Fruit fly (Drosophila melanogaster) whole organism, embryonic: ENCODE results near the gene CG5346.

Experiments used
- BEAF-32 ChIP-seq: fragments of 200-800 bp; sonication (Bioruptor generic); optimal IDR thresholded peaks from 3 replicates; lab custom pipeline; 2017; ENCODE audit warnings: missing biosample characterization, missing genetic modification characterization, mild to moderate bottlenecking, moderate library complexity, missing genetic modification reagents
- CG10267 ChIP-seq: fragments of 200-800 bp; sonication (Bioruptor generic); optimal IDR thresholded peaks from 2 replicates; lab custom pipeline; 2018; ENCODE audit warnings: missing biosample characterization, mild to moderate bottlenecking, missing genetic modification characterization, moderate library complexity
- CG10565 ChIP-seq: fragments of 200-800 bp; sonication (Bioruptor generic); optimal IDR thresholded peaks from 3 replicates; lab custom pipeline; 2016; ENCODE audit warnings: missing biosample characterization, mild to moderate bottlenecking, missing genetic modification characterization
- CG11093 ChIP-seq: fragments of 200-800 bp; sonication (Bioruptor generic); IDR thresholded peaks from 3 replicates; pipeline ENCODE4 v1.3.6; 2022; ENCODE audit warnings: missing biosample characterization, missing genetic modification characterization
- CG13775 ChIP-seq: fragments of 200-800 bp; sonication (Bioruptor generic); optimal IDR thresholded peaks from 3 replicates; lab custom pipeline; 2017; ENCODE audit warnings: missing biosample characterization, mild to moderate bottlenecking, missing genetic modification characterization
- CG14710 ChIP-seq: fragments of 200-800 bp; sonication (Bioruptor generic); optimal IDR thresholded peaks from 3 replicates; lab custom pipeline; 2019; ENCODE audit warnings: missing biosample characterization, mild to moderate bottlenecking, missing genetic modification characterization, moderate library complexity
- CG15011 ChIP-seq: fragments of 200-800 bp; sonication (Bioruptor generic); optimal IDR thresholded peaks from 3 replicates; lab custom pipeline; 2018; ENCODE audit warnings: missing biosample characterization, mild to moderate bottlenecking, missing genetic modification characterization
- CG16813 ChIP-seq: fragments of 200-800 bp; sonication (Bioruptor generic); IDR thresholded peaks from 3 replicates; pipeline ENCODE4 v1.3.6; 2022; ENCODE audit warnings: missing biosample characterization, missing genetic modification characterization; ENCODE audit not compliant: partially characterized antibody
- CG1832 ChIP-seq: fragments of 200-800 bp; sonication (Bioruptor generic); optimal IDR thresholded peaks from 2 replicates; lab custom pipeline; 2017; ENCODE audit warnings: missing biosample characterization, mild to moderate bottlenecking, missing genetic modification characterization, inconsistent platforms
- CG2712 ChIP-seq: fragments of 200-800 bp; optimal IDR thresholded peaks from 3 replicates; lab custom pipeline; 2019; ENCODE audit warnings: missing biosample characterization, mild to moderate bottlenecking, missing genetic modification characterization, moderate library complexity
- CG32767 ChIP-seq: fragments of 200-800 bp; sonication (Bioruptor generic); IDR thresholded peaks from 2 replicates; pipeline ENCODE4 v1.3.6; 2022; ENCODE audit warnings: missing biosample characterization, missing genetic modification characterization
- CG42726 ChIP-seq: fragments of 200-800 bp; sonication (Bioruptor generic); IDR thresholded peaks from 2 replicates; pipeline ENCODE4 v1.3.6; 2022; ENCODE audit warnings: missing biosample characterization, missing genetic modification characterization; ENCODE audit not compliant: partially characterized antibody
- CG4360 ChIP-seq: fragments of 200-800 bp; sonication (Bioruptor generic); IDR thresholded peaks from 2 replicates; pipeline ENCODE4 v1.3.6; 2022; ENCODE audit warnings: missing biosample characterization, missing genetic modification characterization
- CG6689 ChIP-seq: fragments of 200-800 bp; sonication (Bioruptor generic); IDR thresholded peaks from 2 replicates; pipeline ENCODE4 v1.3.6; 2022; ENCODE audit warnings: missing biosample characterization, missing genetic modification characterization
- CG7271 ChIP-seq: fragments of 200-800 bp; sonication (Bioruptor generic); optimal IDR thresholded peaks from 2 replicates; lab custom pipeline; 2018; ENCODE audit warnings: missing biosample characterization, mild to moderate bottlenecking, missing genetic modification characterization, moderate library complexity
- CG7372 ChIP-seq: fragments of 200-800 bp; sonication (Bioruptor generic); IDR thresholded peaks from 2 replicates; pipeline ENCODE4 v1.3.6; 2022; ENCODE audit warnings: missing biosample characterization, missing genetic modification characterization
- CG8478 ChIP-seq: fragments of >200 bp; optimal IDR thresholded peaks from 2 replicates; lab custom pipeline; 2018
- CG8765 ChIP-seq: fragments of 200-800 bp; sonication (Bioruptor generic); IDR thresholded peaks from 2 replicates; pipeline ENCODE4 v1.3.6; 2022; ENCODE audit warnings: missing biosample characterization, missing genetic modification characterization
- Doc3 ChIP-seq: fragments of 200-800 bp; sonication (Bioruptor generic); IDR thresholded peaks from 3 replicates; pipeline ENCODE4 v1.3.6; 2022; ENCODE audit warnings: missing biosample characterization, missing genetic modification characterization; ENCODE audit not compliant: partially characterized antibody
- Elba2 ChIP-seq: fragments of 200-800 bp; sonication (Bioruptor generic); optimal IDR thresholded peaks from 3 replicates; lab custom pipeline; 2016; ENCODE audit warnings: missing biosample characterization, missing genetic modification characterization
- Ets97D ChIP-seq: fragments of 200-800 bp; sonication (Bioruptor generic); optimal IDR thresholded peaks from 3 replicates; lab custom pipeline; 2016; ENCODE audit warnings: missing biosample characterization, missing genetic modification characterization
- Fer2 ChIP-seq: fragments of 200-800 bp; sonication (Bioruptor generic); optimal IDR thresholded peaks from 2 replicates; lab custom pipeline; 2018; ENCODE audit warnings: missing biosample characterization, mild to moderate bottlenecking, missing genetic modification characterization, moderate library complexity
- Gug ChIP-seq: fragments of 200-800 bp; sonication (Bioruptor generic); IDR thresholded peaks from 4 replicates; pipeline ENCODE4 v1.3.6; 2022; ENCODE audit warnings: missing biosample characterization, missing genetic modification characterization
- HLH4C ChIP-seq: fragments of 200-800 bp; sonication (Bioruptor generic); IDR thresholded peaks from 3 replicates; pipeline ENCODE4 v1.3.6; 2022; ENCODE audit warnings: missing biosample characterization, missing genetic modification characterization; ENCODE audit not compliant: partially characterized antibody
- HLHmδ ChIP-seq: fragments of 200-800 bp; sonication (Bioruptor generic); optimal IDR thresholded peaks from 2 replicates; lab custom pipeline; 2018; ENCODE audit warnings: missing biosample characterization, mild to moderate bottlenecking, missing genetic modification characterization, moderate library complexity
- Hmx ChIP-seq: fragments of 200-800 bp; sonication (Bioruptor generic); optimal IDR thresholded peaks from 2 replicates; lab custom pipeline; 2016; ENCODE audit warnings: missing biosample characterization, missing genetic modification characterization
- Hsf ChIP-seq: fragments of 200-800 bp; sonication (Bioruptor generic); optimal IDR thresholded peaks from 3 replicates; lab custom pipeline; 2016; ENCODE audit warnings: missing biosample characterization, missing genetic modification characterization
- MESR4 ChIP-seq: fragments of 200-800 bp; sonication (Bioruptor generic); optimal IDR thresholded peaks from 2 replicates; lab custom pipeline; 2018; ENCODE audit warnings: missing biosample characterization, mild to moderate bottlenecking, missing genetic modification characterization, moderate library complexity
- Med ChIP-seq: fragments of 200-800 bp; sonication (Bioruptor generic); peaks from one replicate; lab custom pipeline; 2016; ENCODE audit warnings: missing biosample characterization, missing genetic modification characterization, mild to moderate bottlenecking, inconsistent platforms, moderate library complexity
- Nf-YA ChIP-seq: fragments of 200-800 bp; sonication (Bioruptor generic); IDR thresholded peaks from 2 replicates; pipeline ENCODE4 v1.3.6; 2022; ENCODE audit warnings: missing biosample characterization, missing genetic modification characterization
- NfI ChIP-seq: fragments of 200-800 bp; sonication (Bioruptor generic); optimal IDR thresholded peaks from 3 replicates; lab custom pipeline; 2018; ENCODE audit warnings: missing biosample characterization, mild to moderate bottlenecking, missing genetic modification characterization, moderate library complexity
- Ptx1 ChIP-seq: fragments of 200-800 bp; sonication (Bioruptor generic); IDR thresholded peaks from 2 replicates; pipeline ENCODE4 v1.3.6; 2022; ENCODE audit warnings: missing biosample characterization, missing genetic modification characterization
- Spps ChIP-seq: fragments of 200-800 bp; sonication (Bioruptor generic); optimal IDR thresholded peaks from 2 replicates; lab custom pipeline; 2018; ENCODE audit warnings: missing biosample characterization, mild to moderate bottlenecking, missing genetic modification characterization
- Ssrp ChIP-seq: fragments of 200-800 bp; sonication (Bioruptor generic); optimal IDR thresholded peaks from 2 replicates; lab custom pipeline; 2018; ENCODE audit warnings: missing biosample characterization, mild to moderate bottlenecking, missing genetic modification characterization, moderate library complexity
- bigmax ChIP-seq: fragments of 200-800 bp; sonication (Bioruptor generic); optimal IDR thresholded peaks from 2 replicates; lab custom pipeline; 2018; ENCODE audit warnings: missing biosample characterization, mild to moderate bottlenecking, missing genetic modification characterization
- bowl ChIP-seq: fragments of 200-800 bp; sonication (Bioruptor generic); IDR thresholded peaks from 2 replicates; pipeline ENCODE4 v1.3.6; 2022; ENCODE audit warnings: missing biosample characterization, missing genetic modification characterization
- dati ChIP-seq: fragments of 200-800 bp; sonication (Bioruptor generic); IDR thresholded peaks from 2 replicates; pipeline ENCODE4 v1.3.6; 2022; ENCODE audit warnings: missing biosample characterization, missing genetic modification characterization
- ems ChIP-seq: fragments of 200-800 bp; sonication (Bioruptor generic); optimal IDR thresholded peaks from 3 replicates; lab custom pipeline; 2016; ENCODE audit warnings: missing biosample characterization, missing genetic modification characterization
- fd64A ChIP-seq: fragments of 200-800 bp; sonication (Bioruptor generic); optimal IDR thresholded peaks from 3 replicates; lab custom pipeline; 2018; ENCODE audit warnings: missing biosample characterization, mild to moderate bottlenecking, missing genetic modification characterization
- fd96Cb ChIP-seq: fragments of 200-800 bp; sonication (Bioruptor generic); optimal IDR thresholded peaks from 2 replicates; lab custom pipeline; 2018; ENCODE audit warnings: missing biosample characterization, mild to moderate bottlenecking, missing genetic modification characterization, moderate library complexity
- gt ChIP-seq: fragments of 200-800 bp; sonication (Bioruptor generic); IDR thresholded peaks from 2 replicates; pipeline ENCODE4 v1.3.6; 2022; ENCODE audit warnings: missing biosample characterization, missing genetic modification characterization
- lov ChIP-seq, 2 experiments: fragments of 200-800 bp in 1 of 2; fragments of >200 bp in 1 of 2; sonication (Bioruptor generic) in 1 of 2; IDR thresholded peaks in 1 of 2; optimal IDR thresholded peaks in 1 of 2; 2 replicates in 1 of 2; 3 replicates in 1 of 2; pipeline versions ENCODE4 v1.3.6 to Lab custom; 2017 to 2022; ENCODE audit warnings: missing biosample characterization in 1 of 2, missing genetic modification characterization in 1 of 2
- mld ChIP-seq: fragments of 200-800 bp; sonication (Bioruptor generic); IDR thresholded peaks from 3 replicates; pipeline ENCODE4 v1.3.6; 2022; ENCODE audit warnings: missing biosample characterization, missing genetic modification characterization; ENCODE audit not compliant: partially characterized antibody
- otp ChIP-seq: fragments of 200-800 bp; sonication (Bioruptor generic); IDR thresholded peaks from 3 replicates; pipeline ENCODE4, ENCODE4 v1.3.6; 2022; ENCODE audit warnings: missing biosample characterization, missing genetic modification characterization
- p53 ChIP-seq: fragments of 200-800 bp; sonication (Bioruptor generic); optimal IDR thresholded peaks from 2 replicates; lab custom pipeline; 2016; ENCODE audit warnings: missing biosample characterization, missing genetic modification characterization
- pan ChIP-seq, 4 experiments: fragments of >200 bp in 3 of 4; fragments of 200-800 bp in 1 of 4; sonication (Bioruptor generic) in 1 of 4; optimal IDR thresholded peaks in 3 of 4; IDR thresholded peaks in 1 of 4; 2 replicates each; pipeline versions ENCODE4 v1.3.6 to Lab custom; 2017 to 2022; ENCODE audit warnings: missing biosample characterization in 2 of 4, missing genetic modification characterization in 2 of 4, mixed read lengths in 1 of 4
- pum ChIP-seq: fragments of 200-800 bp; sonication (Bioruptor generic); optimal IDR thresholded peaks from 2 replicates; lab custom pipeline; 2016; ENCODE audit warnings: missing biosample characterization, missing genetic modification characterization
- sd ChIP-seq: fragments of 200-800 bp; sonication (Bioruptor generic); optimal IDR thresholded peaks from 3 replicates; lab custom pipeline; 2018; ENCODE audit warnings: missing biosample characterization, mild to moderate bottlenecking, missing genetic modification characterization, moderate library complexity
- sim ChIP-seq: fragments of 200-800 bp; sonication (Bioruptor generic); IDR thresholded peaks from 2 replicates; pipeline ENCODE4 v1.3.6; 2022; ENCODE audit warnings: missing biosample characterization, missing genetic modification characterization
- tna ChIP-seq: fragments of 200-800 bp; sonication (Bioruptor generic); IDR thresholded peaks from 2 replicates; pipeline ENCODE4 v1.3.6; 2022; ENCODE audit warnings: missing biosample characterization, missing genetic modification characterization; ENCODE audit not compliant: partially characterized antibody

The CG5346 gene

DNA sequence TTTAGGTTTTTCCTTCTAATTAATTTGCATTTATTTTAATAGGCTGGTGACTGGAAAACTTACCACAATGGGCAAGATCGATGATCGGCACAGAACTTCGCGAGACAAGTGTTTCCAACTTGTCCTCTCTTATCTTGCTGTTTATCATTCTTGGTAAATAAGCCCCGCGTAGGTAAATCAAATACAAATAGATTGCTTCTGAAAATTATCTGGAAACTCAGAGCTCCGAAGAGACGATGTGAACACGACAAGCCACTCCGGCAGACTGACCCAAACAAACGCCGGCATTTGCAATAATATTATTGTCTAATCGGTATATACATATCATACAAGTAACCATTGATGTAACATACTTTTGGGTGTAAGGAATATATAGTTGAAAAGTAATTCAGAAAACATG is 1.8 kb upstream of the CG5346 start, which contains the start of gene CG33099 (continued):
- no peak for TF ChIP-seq tna (GFP tag; lab: Robert Waterston, UW)
- TF ChIP-seq CG4360 (GFP tag; lab: Robert Waterston, UW) = no peak
- no peak for TF ChIP-seq Fer2 (tag; lab: Kevin White, UChicago)
- TF ChIP-seq CG6689 = no peak
- peak; percentile 38 for TF ChIP-seq p53 (GFP tag; lab: Kevin White, UChicago)
- no peak for TF ChIP-seq Ssrp
- TF ChIP-seq Spps (tag; lab: Kevin White, UChicago) = no peak
- TF ChIP-seq CG13775 (GFP tag; lab: Kevin White, UChicago) = no peak
- TF ChIP-seq sd (tag; lab: Kevin White, UChicago) = peak; percentile 18
- peak; percentile 61; the same call in 1 of the 3 replicates for TF ChIP-seq otp
- no peak for TF ChIP-seq BEAF-32 (GFP tag; lab: Kevin White, UChicago)
- TF ChIP-seq NfI = no peak
- no peak for TF ChIP-seq Gug (GFP tag; lab: Robert Waterston, UW)
- peak; percentile 25 for TF ChIP-seq CG2712
- TF ChIP-seq Med = peak; percentile 92
- TF ChIP-seq mld (GFP tag; lab: Robert Waterston, UW) = no peak
- no peak for TF ChIP-seq HLH4C
- TF ChIP-seq CG7271 (tag; lab: Kevin White, UChicago) = peak; percentile 0
- no peak for TF ChIP-seq ems (GFP tag; lab: Kevin White, UChicago)
- no peak for TF ChIP-seq CG16813 (GFP tag; lab: Robert Waterston, UW)
- no peak for TF ChIP-seq bigmax (GFP tag; lab: Kevin White, UChicago)
- no peak for TF ChIP-seq sim (GFP tag; lab: Robert Waterston, UW)
- TF ChIP-seq CG10267 (tag; lab: Kevin White, UChicago) = peak; percentile 7
- no peak for TF ChIP-seq lov (optimal IDR thresholded peaks at IDR 0.05; lab: Kevin White, UChicago)
- TF ChIP-seq lov (GFP tag; IDR thresholded peaks at IDR 0.05; lab: Robert Waterston, UW) = no peak
- no peak for TF ChIP-seq gt (GFP tag; lab: Robert Waterston, UW)
- TF ChIP-seq CG14710 (tag; lab: Kevin White, UChicago) = peak; percentile 33
- no peak for TF ChIP-seq CG32767
- no peak for TF ChIP-seq pum
- peak; percentile 2 for TF ChIP-seq fd64A (GFP tag; lab: Kevin White, UChicago)
- TF ChIP-seq MESR4 (GFP tag; lab: Kevin White, UChicago) = no peak
- no peak for TF ChIP-seq CG8765
- no peak for TF ChIP-seq pan (optimal IDR thresholded peaks at IDR 0.05; lab: Kevin White, UChicago)
- peak in 1 of 2 experiments; percentile 30 for TF ChIP-seq pan (GFP tag; optimal IDR thresholded peaks at IDR 0.05 in 1 of 2, IDR thresholded peaks at IDR 0.05 in 1 of 2)
- no peak for TF ChIP-seq CG11093 (GFP tag; lab: Robert Waterston, UW)
- TF ChIP-seq Hmx (GFP tag; lab: Kevin White, UChicago) = no peak
- TF ChIP-seq Doc3 (GFP tag; lab: Robert Waterston, UW) = no peak
- no peak for TF ChIP-seq dati (GFP tag; lab: Robert Waterston, UW)
- no peak for TF ChIP-seq Elba2 (GFP tag; lab: Kevin White, UChicago)
- no peak for TF ChIP-seq CG10565 (GFP tag; lab: Kevin White, UChicago)
- no peak for TF ChIP-seq HLHmδ (GFP tag; lab: Kevin White, UChicago)
- no peak for TF ChIP-seq Ets97D (GFP tag; lab: Kevin White, UChicago)
- peak; percentile 45 for TF ChIP-seq CG15011 (GFP tag; lab: Kevin White, UChicago)
- TF ChIP-seq CG42726 = peak; percentile 47; the same call in 1 of the 2 replicates
- no peak for TF ChIP-seq fd96Cb
- no peak for TF ChIP-seq Nf-YA (GFP tag; lab: Robert Waterston, UW)
- TF ChIP-seq bowl (GFP tag; lab: Robert Waterston, UW) = 0 out of 2 replicates have a peak, but pooled peaks have one; percentile 20
- no peak for TF ChIP-seq Hsf (GFP tag; lab: Kevin White, UChicago)
- no peak for TF ChIP-seq CG7372 (GFP tag; lab: Robert Waterston, UW)
- no peak for TF ChIP-seq CG1832 (GFP tag; lab: Kevin White, UChicago)
- no peak for TF ChIP-seq Ptx1 (GFP tag; lab: Robert Waterston, UW)
- TF ChIP-seq CG8478 = no peak
